Fruit fly (Drosophila melanogaster): ENCODE measurements around the gene Osi9.

Osi9 gene

DNA sequence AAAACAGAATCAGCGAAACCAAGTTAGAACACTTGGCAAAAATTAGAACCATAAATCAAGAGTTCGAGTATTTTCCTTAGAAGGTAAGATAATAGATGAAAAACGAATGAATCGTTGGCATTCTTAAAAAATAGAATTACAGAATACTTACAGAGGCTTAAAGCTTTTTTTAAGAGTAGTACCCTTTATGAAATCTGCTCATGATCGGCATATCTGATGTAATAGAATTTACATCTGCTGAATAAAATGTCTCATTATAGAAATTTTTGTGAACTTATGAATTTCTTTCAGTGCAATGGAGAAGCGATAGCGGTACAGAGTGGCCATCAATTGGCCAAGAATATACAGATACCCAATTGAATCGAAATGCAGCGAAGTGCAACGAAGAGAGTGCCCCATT lies 31.4 kb downstream of the Osi9 start, which contains the start of gene Osi13:
TSS of gene Osi13 (plus strand) at position 301 of the 400 bp plus-strand sequence.
- TF ChIP-seq CG8478 (optimal IDR thresholded peaks at IDR 0.05) (no peak), CTCF (optimal IDR thresholded peaks at IDR 0.05) (no peak)

DNA sequence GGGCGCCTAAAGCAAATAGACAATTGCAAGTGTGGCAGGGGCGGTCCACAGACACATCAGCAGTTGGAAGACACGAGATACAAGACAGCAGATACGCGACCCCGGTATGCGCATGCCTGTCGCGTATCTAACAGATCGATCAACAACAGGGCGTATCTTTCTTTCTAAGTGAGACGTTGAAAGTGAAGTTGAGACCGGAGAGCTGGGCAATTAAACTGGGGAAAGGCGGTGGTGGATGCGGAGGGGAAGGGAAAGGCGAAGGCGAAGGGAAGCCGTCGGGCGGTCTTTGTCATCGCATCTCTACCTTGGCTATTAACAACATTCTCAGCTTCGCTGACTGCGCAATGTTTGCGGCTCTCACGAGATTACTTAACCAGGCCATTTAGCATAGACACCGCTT lies 34.0 kb downstream of the Osi9 start:
- TF ChIP-seq CG8478 (optimal IDR thresholded peaks at IDR 0.05): no peak
- TF ChIP-seq CTCF (optimal IDR thresholded peaks at IDR 0.05): no peak

DNA sequence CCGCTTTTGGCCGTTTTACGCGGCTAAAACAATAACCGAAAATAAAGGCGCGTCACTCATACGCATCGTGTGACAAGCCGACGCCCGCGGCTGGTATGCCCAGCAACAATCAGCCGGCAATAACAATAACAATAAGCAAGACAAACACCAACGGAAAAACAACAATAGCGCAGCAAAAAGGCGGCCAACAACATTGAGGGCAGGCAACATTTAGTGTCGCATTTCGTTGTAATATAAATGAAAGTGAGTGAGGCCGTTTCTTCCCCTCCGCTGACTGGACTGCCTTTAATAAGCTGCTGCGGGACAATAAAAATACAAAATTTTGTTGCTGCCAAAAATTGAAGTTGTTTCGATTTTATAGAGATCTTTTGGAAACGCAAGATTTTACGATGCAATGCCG lies 37.2 kb downstream of the Osi9 start:
- TF ChIP-seq CTCF (optimal IDR thresholded peaks at IDR 0.05) (no peak), CG8478 (optimal IDR thresholded peaks at IDR 0.05) (no peak)

DNA sequence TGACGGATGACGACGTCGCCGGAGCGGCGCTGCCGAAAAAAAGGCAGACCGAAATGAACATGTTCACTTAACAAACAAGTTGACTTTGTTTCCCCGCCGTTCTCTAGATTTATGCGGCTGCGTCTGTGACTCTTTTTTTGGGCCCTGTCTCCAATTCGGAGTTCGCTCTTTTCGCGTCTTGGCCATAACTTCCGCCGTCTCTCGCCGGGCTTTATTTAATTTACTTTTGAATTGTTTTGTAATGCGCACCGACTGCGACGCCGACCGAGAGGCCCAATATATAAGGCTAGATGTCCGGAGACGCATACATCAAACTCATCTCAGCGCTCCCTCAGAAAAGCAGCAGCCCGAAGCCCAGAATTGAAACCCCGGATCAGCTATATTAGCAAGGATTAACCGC lies 38.8 kb downstream of the Osi9 start, which contains the start of gene Osi14:
TSS of gene Osi14 (plus strand) at position 301 of the 400 bp plus-strand sequence.
- TF ChIP-seq CTCF (optimal IDR thresholded peaks at IDR 0.05) (no peak), CG8478 (optimal IDR thresholded peaks at IDR 0.05) (no peak)

DNA sequence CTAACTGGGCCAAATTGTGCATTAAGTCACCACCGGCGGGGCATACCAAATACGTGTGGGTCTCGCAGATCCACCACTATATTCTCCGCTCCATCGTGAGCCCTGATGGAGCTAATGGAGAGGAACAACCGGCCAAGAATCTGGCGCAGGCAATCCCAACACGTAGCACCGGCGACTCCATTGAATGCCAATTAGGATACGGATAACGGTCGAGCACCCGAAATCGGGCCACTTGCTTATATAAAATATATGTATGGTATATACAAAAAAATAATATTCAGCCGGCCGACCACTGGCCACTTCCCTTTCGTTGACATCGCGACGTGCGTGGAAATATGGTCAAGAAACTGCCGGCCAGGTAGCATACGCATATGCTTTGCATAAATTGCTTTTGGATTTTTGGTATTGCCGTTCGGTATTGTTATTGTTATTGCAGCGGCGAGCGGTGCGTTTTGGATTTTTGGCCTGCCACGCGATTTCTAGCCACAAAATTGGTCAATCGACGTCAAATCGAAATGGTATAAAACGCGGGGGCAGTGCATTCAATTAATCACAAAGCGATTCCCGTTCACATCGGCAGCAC lies 41.3 kb downstream of the Osi9 start, which contains the start of gene Osi15:
TSS of gene Osi15 (plus strand) at position 548 of the 583 bp plus-strand sequence.
- TF ChIP-seq CTCF (optimal IDR thresholded peaks at IDR 0.05): no peak
- no peak for TF ChIP-seq CG8478 (optimal IDR thresholded peaks at IDR 0.05)

DNA sequence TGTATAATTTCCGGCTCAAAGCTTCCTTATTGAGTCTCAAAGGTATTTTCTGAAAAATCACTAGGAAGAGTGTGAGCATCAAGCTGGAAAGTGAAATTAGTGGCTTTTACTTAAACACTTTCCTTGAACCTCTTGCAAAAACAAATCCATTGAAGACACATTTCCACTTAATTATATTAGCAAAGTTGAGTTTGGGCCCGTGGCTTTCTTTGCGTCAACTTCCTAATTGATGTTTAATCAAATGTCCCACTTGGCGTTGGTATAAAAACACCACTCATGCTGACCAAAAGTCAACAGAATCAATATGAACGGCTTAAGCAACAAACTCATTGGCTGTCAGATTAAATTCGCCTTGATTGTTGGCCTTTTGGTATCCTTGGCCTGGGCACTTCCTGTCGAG lies 43.7 kb downstream of the Osi9 start, which contains the start of gene CG46396:
TSS of gene CG46396 (plus strand) at position 301 of the 400 bp plus-strand sequence.
- TF ChIP-seq CTCF (optimal IDR thresholded peaks at IDR 0.05) (no peak), CG8478 (optimal IDR thresholded peaks at IDR 0.05) (no peak)

DNA sequence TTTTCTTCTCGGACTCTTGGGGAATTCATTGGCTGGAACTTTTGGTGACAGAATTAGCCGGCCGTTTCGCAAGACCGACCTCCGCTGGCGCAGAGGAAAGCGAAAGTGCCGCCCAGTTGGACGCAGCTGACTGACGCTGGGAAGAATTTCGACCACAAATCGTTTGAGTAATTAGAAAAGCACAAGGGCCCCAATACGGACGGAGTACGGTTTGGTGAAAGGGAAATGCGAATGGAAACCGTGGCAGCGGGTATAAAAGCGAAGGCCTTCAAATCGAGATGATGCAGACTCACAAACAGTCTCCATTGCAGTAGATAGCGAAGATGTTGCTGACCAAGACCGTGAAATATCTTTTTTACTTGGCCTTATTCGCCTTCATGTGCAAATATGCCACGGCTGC lies 44.9 kb downstream of the Osi9 start, which contains the start of gene Osi16:
TSS of gene Osi16 (plus strand) at position 301 of the 400 bp plus-strand sequence.
- TF ChIP-seq CG8478 (optimal IDR thresholded peaks at IDR 0.05) (no peak), CTCF (optimal IDR thresholded peaks at IDR 0.05) (no peak)

DNA sequence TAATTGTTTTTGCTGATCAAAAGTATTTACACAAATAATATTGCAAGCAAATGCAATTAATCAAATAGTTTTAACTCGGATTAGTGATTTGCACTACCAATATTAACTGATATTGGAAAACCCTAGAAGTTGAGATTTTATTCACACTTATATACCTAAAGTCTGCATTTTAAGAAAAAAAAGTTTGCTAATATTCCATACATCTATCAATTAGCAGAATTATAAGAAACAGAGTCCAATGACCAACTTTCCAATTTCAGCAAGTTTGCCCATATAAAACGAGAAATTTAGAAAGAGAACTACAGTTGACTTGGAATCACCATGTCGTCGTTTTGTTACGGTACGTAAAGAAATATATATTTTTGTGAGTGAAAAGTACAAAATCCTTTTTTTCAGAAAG lies 46.6 kb downstream of the Osi9 start, which contains the start of gene CG46026:
TSS of gene CG46026 (plus strand) at position 301 of the 400 bp plus-strand sequence.
- TF ChIP-seq CTCF (optimal IDR thresholded peaks at IDR 0.05) (no peak), CG8478 (optimal IDR thresholded peaks at IDR 0.05) (no peak)

DNA sequence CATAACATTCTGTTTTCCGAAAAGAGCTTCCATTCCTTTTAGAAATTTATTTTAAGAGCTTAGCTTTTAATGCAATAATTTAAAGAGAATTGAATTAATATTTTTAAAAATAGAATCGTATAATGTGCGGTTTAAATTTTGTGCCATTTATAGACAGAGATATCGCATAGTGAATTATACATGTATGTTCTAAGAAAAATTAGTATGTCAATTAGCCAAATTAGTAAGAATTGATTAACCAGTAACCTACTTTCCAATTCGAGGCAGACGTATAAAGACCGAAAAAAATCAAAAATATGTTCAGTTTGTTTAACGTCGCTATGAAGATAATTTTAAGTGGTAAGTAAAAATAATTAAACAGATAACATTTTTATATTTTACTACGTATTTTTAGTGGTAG lies 49.7 kb downstream of the Osi9 start, which contains the start of gene CG31560:
TSS of gene CG31560 (plus strand) at position 301 of the 400 bp plus-strand sequence.
- no peak for TF ChIP-seq CTCF (optimal IDR thresholded peaks at IDR 0.05)
- TF ChIP-seq CG8478 (optimal IDR thresholded peaks at IDR 0.05): no peak
